Fruit fly (Drosophila melanogaster) whole organism, embryonic: ENCODE data around the gene CG12728.

ENCODE experiments used
- BEAF-32 ChIP-seq: fragments of 200-800 bp; sonication (Bioruptor generic); optimal IDR thresholded peaks from 3 replicates; lab custom pipeline; 2017; ENCODE audit warnings: missing biosample characterization, missing genetic modification characterization, mild to moderate bottlenecking, moderate library complexity, missing genetic modification reagents
- Bgb ChIP-seq: fragments of 200-800 bp; sonication (Bioruptor generic); IDR thresholded peaks from 2 replicates; pipeline ENCODE4 v1.3.6; 2022; ENCODE audit warnings: missing biosample characterization, missing genetic modification characterization; ENCODE audit not compliant: partially characterized antibody
- CG1024 ChIP-seq: fragments of 200-800 bp; sonication (Bioruptor generic); IDR thresholded peaks from 2 replicates; pipeline ENCODE4 v1.3.6; 2022; ENCODE audit warnings: missing biosample characterization, missing genetic modification characterization
- CG10274 ChIP-seq: fragments of 200-800 bp; sonication (Bioruptor generic); optimal IDR thresholded peaks from 3 replicates; lab custom pipeline; 2017; ENCODE audit warnings: missing biosample characterization, mild to moderate bottlenecking, missing genetic modification characterization
- CG10959 ChIP-seq: fragments of 200-800 bp; sonication (Bioruptor generic); IDR thresholded peaks from 2 replicates; pipeline ENCODE4 v1.3.6; 2022; ENCODE audit warnings: missing biosample characterization, missing genetic modification characterization
- CG12236 ChIP-seq: fragments of 200-800 bp; sonication (Bioruptor generic); optimal IDR thresholded peaks from 2 replicates; lab custom pipeline; 2016; ENCODE audit warnings: missing biosample characterization, missing genetic modification characterization
- CG3163 ChIP-seq: fragments of 200-800 bp; sonication (Bioruptor generic); optimal IDR thresholded peaks from 3 replicates; lab custom pipeline; 2016; ENCODE audit warnings: missing biosample characterization, missing genetic modification characterization
- CG32532 ChIP-seq: fragments of 200-800 bp; sonication (Bioruptor generic); IDR thresholded peaks from 2 replicates; pipeline ENCODE4 v1.3.6; 2022; ENCODE audit warnings: missing biosample characterization, missing genetic modification characterization
- CG34224 ChIP-seq: fragments of 200-800 bp; sonication (Bioruptor generic); IDR thresholded peaks from 3 replicates; pipeline ENCODE4 v1.3.6; 2022; ENCODE audit warnings: missing biosample characterization, missing genetic modification characterization; ENCODE audit not compliant: partially characterized antibody
- CG34376 ChIP-seq: fragments of 200-800 bp; sonication (Bioruptor generic); optimal IDR thresholded peaks from 2 replicates; lab custom pipeline; 2018; ENCODE audit warnings: missing biosample characterization, mild to moderate bottlenecking, missing genetic modification characterization
- CG43689 ChIP-seq: fragments of 200-800 bp; sonication (Bioruptor generic); IDR thresholded peaks from 2 replicates; pipeline ENCODE4 v1.3.6; 2022; ENCODE audit warnings: missing biosample characterization, missing genetic modification characterization
- CG4820 ChIP-seq: fragments of 200-800 bp; sonication (Bioruptor generic); optimal IDR thresholded peaks from 3 replicates; lab custom pipeline; 2016; ENCODE audit warnings: missing biosample characterization, missing genetic modification characterization
- CG4854 ChIP-seq: fragments of 200-800 bp; sonication (Bioruptor generic); optimal IDR thresholded peaks from 2 replicates; lab custom pipeline; 2016; ENCODE audit warnings: missing biosample characterization, missing genetic modification characterization, inconsistent platforms
- CG6272 ChIP-seq: fragments of 200-800 bp; sonication (Bioruptor generic); IDR thresholded peaks from 2 replicates; pipeline ENCODE4 v1.3.6; 2022; ENCODE audit warnings: missing biosample characterization, missing genetic modification characterization
- CG6654 ChIP-seq: fragments of 200-800 bp; sonication (Bioruptor generic); optimal IDR thresholded peaks from 2 replicates; lab custom pipeline; 2017; ENCODE audit warnings: missing biosample characterization, mild to moderate bottlenecking, missing genetic modification characterization
- CG6813 ChIP-seq: fragments of 200-800 bp; sonication (Bioruptor generic); optimal IDR thresholded peaks from 2 replicates; lab custom pipeline; 2017; ENCODE audit warnings: missing biosample characterization, missing genetic modification characterization, mild to moderate bottlenecking, moderate library complexity, missing genetic modification reagents
- CG7357 ChIP-seq: fragments of 200-800 bp; sonication (Bioruptor generic); IDR thresholded peaks from 3 replicates; pipeline ENCODE4 v1.3.6; 2022; ENCODE audit warnings: missing biosample characterization, missing genetic modification characterization
- Dfd ChIP-seq, 2 experiments: fragments of >200 bp; optimal IDR thresholded peaks; 2 replicates each; lab custom pipeline; 2017; ENCODE audit warnings: missing biosample characterization in 2 of 2, missing genetic modification characterization in 2 of 2
- Dip2 ChIP-seq: fragments of 200-800 bp; sonication (Bioruptor generic); IDR thresholded peaks from 2 replicates; pipeline ENCODE4 v1.3.6; 2022; ENCODE audit warnings: missing biosample characterization, missing genetic modification characterization
- Drgx ChIP-seq: fragments of 200-800 bp; sonication (Bioruptor generic); IDR thresholded peaks from 2 replicates; pipeline ENCODE4 v1.3.6; 2022; ENCODE audit warnings: missing biosample characterization, missing genetic modification characterization
- Eip74EF ChIP-seq, 2 experiments: fragments of 200-800 bp in 1 of 2; fragments of >200 bp in 1 of 2; sonication (Bioruptor generic) in 1 of 2; optimal IDR thresholded peaks; 2 replicates each; lab custom pipeline; 2017 to 2019; ENCODE audit warnings: missing biosample characterization in 2 of 2, missing genetic modification characterization in 2 of 2, mild to moderate bottlenecking in 1 of 2, moderate library complexity in 1 of 2
- Gsc ChIP-seq: fragments of 200-800 bp; sonication (Bioruptor generic); IDR thresholded peaks from 2 replicates; pipeline ENCODE4 v1.3.6; 2022; ENCODE audit warnings: missing biosample characterization, missing genetic modification characterization
- HLH3B ChIP-seq: fragments of 200-800 bp; sonication (Bioruptor generic); IDR thresholded peaks from 2 replicates; pipeline ENCODE4 v1.3.6; 2022; ENCODE audit warnings: missing biosample characterization, missing genetic modification characterization
- HmgZ ChIP-seq: fragments of 200-800 bp; sonication (Bioruptor generic); optimal IDR thresholded peaks from 2 replicates; lab custom pipeline; 2018; ENCODE audit warnings: missing biosample characterization, mild to moderate bottlenecking, missing genetic modification characterization
- Hsf ChIP-seq: fragments of 200-800 bp; sonication (Bioruptor generic); optimal IDR thresholded peaks from 3 replicates; lab custom pipeline; 2016; ENCODE audit warnings: missing biosample characterization, missing genetic modification characterization
- Med ChIP-seq: fragments of 200-800 bp; sonication (Bioruptor generic); peaks from one replicate; lab custom pipeline; 2016; ENCODE audit warnings: missing biosample characterization, missing genetic modification characterization, mild to moderate bottlenecking, inconsistent platforms, moderate library complexity
- Meics ChIP-seq: fragments of 200-800 bp; sonication (Bioruptor generic); optimal IDR thresholded peaks from 2 replicates; lab custom pipeline; 2017; ENCODE audit warnings: missing biosample characterization, mild to moderate bottlenecking, missing genetic modification characterization
- Mes4 ChIP-seq: fragments of 200-800 bp; sonication (Bioruptor generic); optimal IDR thresholded peaks from 2 replicates; lab custom pipeline; 2016; ENCODE audit warnings: missing biosample characterization, missing genetic modification characterization
- Nf-YA ChIP-seq: fragments of 200-800 bp; sonication (Bioruptor generic); IDR thresholded peaks from 2 replicates; pipeline ENCODE4 v1.3.6; 2022; ENCODE audit warnings: missing biosample characterization, missing genetic modification characterization
- NfI ChIP-seq: fragments of 200-800 bp; sonication (Bioruptor generic); optimal IDR thresholded peaks from 3 replicates; lab custom pipeline; 2018; ENCODE audit warnings: missing biosample characterization, mild to moderate bottlenecking, missing genetic modification characterization, moderate library complexity
- Rfx ChIP-seq: fragments of 200-800 bp; sonication (Bioruptor generic); IDR thresholded peaks from 2 replicates; pipeline ENCODE4 v1.3.6; 2022; ENCODE audit warnings: missing biosample characterization, missing genetic modification characterization
- al ChIP-seq: fragments of 200-800 bp; sonication (Bioruptor generic); IDR thresholded peaks from 2 replicates; pipeline ENCODE4 v1.3.6; 2022; ENCODE audit warnings: missing biosample characterization, missing genetic modification characterization
- aop ChIP-seq: fragments of 200-800 bp; sonication (Bioruptor generic); IDR thresholded peaks from 2 replicates; pipeline ENCODE4 v1.3.6; 2022; ENCODE audit warnings: missing biosample characterization, missing genetic modification characterization
- az2 ChIP-seq: fragments of 200-800 bp; sonication (Bioruptor generic); optimal IDR thresholded peaks from 3 replicates; lab custom pipeline; 2016; ENCODE audit warnings: missing biosample characterization, missing genetic modification characterization
- cas ChIP-seq: fragments of 200-800 bp; sonication (Bioruptor generic); IDR thresholded peaks from 2 replicates; pipeline ENCODE4 v1.3.6; 2022; ENCODE audit warnings: missing biosample characterization, missing genetic modification characterization
- chm ChIP-seq: fragments of 200-800 bp; sonication (Bioruptor generic); IDR thresholded peaks from 2 replicates; pipeline ENCODE4 v1.3.6; 2022; ENCODE audit warnings: missing biosample characterization, missing genetic modification characterization
- corto ChIP-seq: fragments of 200-800 bp; sonication (Bioruptor generic); optimal IDR thresholded peaks from 2 replicates; lab custom pipeline; 2016; ENCODE audit warnings: missing biosample characterization, mild to moderate bottlenecking, missing genetic modification characterization, moderate library complexity
- dmrt99B ChIP-seq: fragments of 200-800 bp; sonication (Bioruptor generic); optimal IDR thresholded peaks from 2 replicates; lab custom pipeline; 2018; ENCODE audit warnings: missing biosample characterization, mild to moderate bottlenecking, missing genetic modification characterization, moderate library complexity
- esg ChIP-seq: fragments of 200-800 bp; sonication (Bioruptor generic); conservative IDR thresholded peaks from 2 replicates; pipeline ENCODE4 v1.3.6; 2022; ENCODE audit warnings: missing biosample characterization, missing genetic modification characterization
- jigr1 ChIP-seq: fragments of 200-800 bp; sonication (Bioruptor generic); IDR thresholded peaks from 3 replicates; pipeline ENCODE4 v1.3.6; 2022; ENCODE audit warnings: missing biosample characterization, missing genetic modification characterization
- maf-S ChIP-seq: fragments of 200-800 bp; sonication (Bioruptor generic); optimal IDR thresholded peaks from 2 replicates; lab custom pipeline; 2016; ENCODE audit warnings: missing biosample characterization, missing genetic modification characterization
- nmo ChIP-seq: fragments of 200-800 bp; sonication (Bioruptor generic); optimal IDR thresholded peaks from 2 replicates; lab custom pipeline; 2018; ENCODE audit warnings: missing biosample characterization, mild to moderate bottlenecking, missing genetic modification characterization, moderate library complexity
- org-1 ChIP-seq: fragments of 200-800 bp; sonication (Bioruptor generic); optimal IDR thresholded peaks from 2 replicates; lab custom pipeline; 2017; ENCODE audit warnings: missing biosample characterization, missing genetic modification characterization
- pzg ChIP-seq: fragments of 200-800 bp; sonication (Bioruptor generic); optimal IDR thresholded peaks from 3 replicates; lab custom pipeline; 2018; ENCODE audit warnings: missing biosample characterization, mild to moderate bottlenecking, missing genetic modification characterization, moderate library complexity
- ro ChIP-seq: fragments of 200-800 bp; sonication (Bioruptor generic); IDR thresholded peaks from 2 replicates; pipeline ENCODE4 v1.3.6; 2022; ENCODE audit warnings: missing biosample characterization, missing genetic modification characterization
- slp2 ChIP-seq: fragments of 200-800 bp; sonication (Bioruptor generic); optimal IDR thresholded peaks from 2 replicates; lab custom pipeline; 2016; ENCODE audit warnings: missing biosample characterization, missing genetic modification characterization
- so ChIP-seq: fragments of 200-800 bp; sonication (Bioruptor generic); IDR thresholded peaks from 3 replicates; pipeline ENCODE4 v1.3.6; 2022; ENCODE audit warnings: missing biosample characterization, missing genetic modification characterization
- sob ChIP-seq: fragments of 200-800 bp; sonication (Bioruptor generic); IDR thresholded peaks from 2 replicates; pipeline ENCODE4 v1.3.6; 2022; ENCODE audit warnings: missing biosample characterization, missing genetic modification characterization
- tup ChIP-seq: fragments of 200-800 bp; sonication (Bioruptor generic); optimal IDR thresholded peaks from 2 replicates; lab custom pipeline; 2016; ENCODE audit warnings: missing biosample characterization, mild to moderate bottlenecking, missing genetic modification characterization, moderate library complexity
- twi ChIP-seq: fragments of 200-800 bp; optimal IDR thresholded peaks from 2 replicates; lab custom pipeline; 2019; ENCODE audit warnings: missing biosample characterization, mild to moderate bottlenecking, missing genetic modification characterization, moderate library complexity

Gene CG12728

dm6 chrX:5895821-5896550 lies 46.4 kb upstream of the CG12728 start (continued):
- peak; percentile 85 for TF ChIP-seq Gsc (GFP tag; lab: Robert Waterston, UW)
- TF ChIP-seq CG10274: peak; percentile 75
- no peak for TF ChIP-seq CG34376 (GFP tag; lab: Kevin White, UChicago)
- TF ChIP-seq CG10959 (GFP tag; lab: Robert Waterston, UW): peak; percentile 85
- TF ChIP-seq Med (GFP tag; lab: Kevin White, UChicago): peak; percentile 99
- peak; percentile 88 for TF ChIP-seq tup (GFP tag; lab: Kevin White, UChicago)
- peak; percentile 90 for TF ChIP-seq so
- peak; percentile 94 for TF ChIP-seq dmrt99B
- peak; percentile 53; the same call in 1 of the 2 replicates for TF ChIP-seq cas (GFP tag; lab: Robert Waterston, UW)
- TF ChIP-seq Hsf (GFP tag; lab: Kevin White, UChicago): peak; percentile 87
- TF ChIP-seq CG6813 (GFP tag; lab: Kevin White, UChicago): peak; percentile 89
- TF ChIP-seq CG7357 (GFP tag; lab: Robert Waterston, UW): peak; percentile 78
- TF ChIP-seq Dip2: no peak; the same call in 1 of the 2 replicates
- peak; percentile 87 for TF ChIP-seq NfI (GFP tag; lab: Kevin White, UChicago)
- TF ChIP-seq org-1: peak; percentile 84
- peak; percentile 90 for TF ChIP-seq sob (GFP tag; lab: Robert Waterston, UW)
- TF ChIP-seq Mes4 (GFP tag; lab: Kevin White, UChicago): peak; percentile 84
- TF ChIP-seq CG34224 (GFP tag; lab: Robert Waterston, UW): no peak
- TF ChIP-seq Meics (GFP tag; lab: Kevin White, UChicago): peak; percentile 82
- peak; percentile 73 for TF ChIP-seq HmgZ
- peak; percentile 70 for TF ChIP-seq CG4854 (GFP tag; lab: Kevin White, UChicago)
- TF ChIP-seq nmo (GFP tag; lab: Kevin White, UChicago): peak; percentile 92
- TF ChIP-seq al (GFP tag; lab: Robert Waterston, UW): peak; percentile 71
- TF ChIP-seq CG6654: peak; percentile 76
- peak; percentile 93 for TF ChIP-seq CG4820
- peak; percentile 92 for TF ChIP-seq az2 (GFP tag; lab: Kevin White, UChicago)
- no peak for TF ChIP-seq pzg (GFP tag; lab: Kevin White, UChicago)
- TF ChIP-seq corto: peak; percentile 83
- TF ChIP-seq Rfx (GFP tag; lab: Robert Waterston, UW): peak; percentile 83
- no peak for TF ChIP-seq Dfd (GFP tag; optimal IDR thresholded peaks at IDR 0.05; lab: Kevin White, UChicago)
- TF ChIP-seq ro (GFP tag; lab: Robert Waterston, UW): peak; percentile 80
- no peak for TF ChIP-seq Bgb (GFP tag; lab: Robert Waterston, UW)
- TF ChIP-seq CG43689 (GFP tag; lab: Robert Waterston, UW): peak; percentile 45; the same call in 1 of the 2 replicates
- peak in 1 of 2 experiments; percentile 81 for TF ChIP-seq Eip74EF (GFP tag; optimal IDR thresholded peaks at IDR 0.05; lab: Kevin White, UChicago)
- TF ChIP-seq jigr1 (GFP tag; lab: Robert Waterston, UW): peak; percentile 86
- TF ChIP-seq HLH3B: peak; percentile 93
- TF ChIP-seq aop: peak; percentile 81; the same call in 1 of the 2 replicates
- peak; percentile 87 for TF ChIP-seq CG32532 (GFP tag; lab: Robert Waterston, UW)
- TF ChIP-seq CG3163 (GFP tag; lab: Kevin White, UChicago): peak; percentile 67
- peak; percentile 91 for TF ChIP-seq slp2
- TF ChIP-seq CG6272: peak; percentile 65
- peak; percentile 90 for TF ChIP-seq CG1024
- TF ChIP-seq Drgx (GFP tag; lab: Robert Waterston, UW): peak; percentile 99
- TF ChIP-seq maf-S (GFP tag; lab: Kevin White, UChicago): peak; percentile 71
- TF ChIP-seq twi (tag; lab: Kevin White, UChicago): peak; percentile 67
- peak; percentile 91 for TF ChIP-seq esg (GFP tag; lab: Robert Waterston, UW)
- peak; percentile 84 for TF ChIP-seq CG12236 (GFP tag; lab: Kevin White, UChicago)
- peak; percentile 85 for TF ChIP-seq Nf-YA (GFP tag; lab: Robert Waterston, UW)
- no peak for TF ChIP-seq BEAF-32
- TF ChIP-seq chm: peak; percentile 91
